Worm (Caenorhabditis elegans): Measurements from ENCODE around the gene Y66A7A.4.
A peak's percentile ranks its signal among the peaks of the same experiment; 100 is the strongest.

Gene Y66A7A.4

DNA sequence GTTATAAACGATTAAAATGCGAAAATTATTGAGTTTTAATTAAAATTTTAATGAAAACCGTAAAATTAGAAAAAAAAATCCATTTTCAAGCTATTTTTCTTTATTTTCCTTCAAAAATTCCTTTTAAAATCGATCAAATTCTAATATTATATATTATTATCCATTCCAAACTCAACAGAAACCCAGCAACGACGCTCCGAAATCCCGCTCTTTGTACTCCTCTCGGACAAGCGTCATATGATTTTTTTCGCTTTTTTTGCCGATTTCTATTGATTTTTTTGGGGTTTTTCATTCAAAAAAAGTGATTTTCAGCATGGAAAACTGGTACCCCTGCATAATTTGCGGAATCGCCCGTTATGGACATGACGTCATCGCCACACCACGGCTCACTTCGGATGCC, 4.0 kb downstream of the Y66A7A.4 start, which contains the start of gene ceh-91:
TSS of gene ceh-91 (plus strand) at position 301 of the 400 bp plus-strand sequence.
- TF ChIP-seq zip-8 (tag; optimal IDR thresholded peaks at IDR 0.05), result peak; percentile 11
- TF ChIP-seq nhr-12 (tag; optimal IDR thresholded peaks at IDR 0.05), result no peak

DNA sequence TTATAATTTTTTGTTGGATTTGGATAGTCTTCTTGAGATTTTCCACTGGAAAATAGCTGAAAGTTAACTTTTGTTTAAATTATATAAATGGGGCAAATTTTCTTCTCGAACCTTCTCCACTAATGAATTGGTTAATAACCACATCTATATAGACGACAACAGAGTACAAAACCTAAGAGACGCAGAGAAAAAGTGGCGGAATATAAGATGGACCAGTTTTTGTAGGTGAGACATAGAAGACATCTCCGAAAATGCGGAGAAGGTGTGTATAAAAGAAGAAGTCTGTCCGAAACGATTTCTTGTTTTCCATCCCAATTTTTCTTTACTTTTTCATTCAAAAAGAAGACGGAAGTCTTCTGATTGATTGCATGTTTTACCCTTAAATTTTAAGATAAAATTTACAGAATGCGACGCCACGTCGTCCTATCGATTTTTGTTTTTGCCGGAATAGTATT, 12.5 kb downstream of the Y66A7A.4 start, which contains the start of gene gly-8:
TSS of gene gly-8 (plus strand) at position 405 of the 455 bp plus-strand sequence.
- TF ChIP-seq pha-4 (tag; optimal IDR thresholded peaks at IDR 0.05) (no peak), ces-1 (GFP tag; optimal IDR thresholded peaks at IDR 0.05) (peak; percentile 13), ceh-39 (tag; optimal IDR thresholded peaks at IDR 0.05) (no peak)

DNA sequence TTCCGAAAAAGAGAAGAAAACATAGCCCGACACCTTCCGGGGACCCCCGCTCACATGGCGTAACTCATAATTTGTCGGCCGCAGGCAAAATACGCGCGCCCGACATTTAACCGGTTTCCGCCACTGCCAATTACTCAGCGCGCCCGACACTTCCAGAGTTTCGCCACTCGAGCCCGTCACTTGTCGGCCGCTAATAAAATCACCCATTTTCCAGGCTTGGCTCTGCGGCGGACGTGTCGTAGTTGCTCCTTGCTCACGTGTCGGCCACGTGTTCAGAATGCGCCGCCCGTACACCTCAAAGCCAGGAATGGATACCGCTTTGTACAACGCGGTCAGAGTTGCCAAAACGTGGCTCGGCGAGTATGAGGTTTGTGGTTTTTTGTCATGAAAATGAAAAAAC, 15.2 kb downstream of the Y66A7A.4 start:
- TF ChIP-seq mab-5 (tag; optimal IDR thresholded peaks at IDR 0.05) (no peak), pha-4 (tag; optimal IDR thresholded peaks at IDR 0.05) (no peak), ceh-83 (GFP tag; optimal IDR thresholded peaks at IDR 0.05) (no peak), ces-1 (GFP tag; optimal IDR thresholded peaks at IDR 0.05) (no peak), ham-2 (GFP tag; optimal IDR thresholded peaks at IDR 0.05) (no peak), ceh-43 (GFP tag; optimal IDR thresholded peaks at IDR 0.05) (no peak), unc-62 (GFP tag; optimal IDR thresholded peaks at IDR 0.05) (no peak), unc-120 (tag; optimal IDR thresholded peaks at IDR 0.05; ENCODE audit: poor library complexity, severe bottlenecking) (no peak), M03D4.4 (tag; optimal IDR thresholded peaks at IDR 0.05) (no peak), ztf-11 (tag; optimal IDR thresholded peaks at IDR 0.05) (no peak), lsy-2 (tag; optimal IDR thresholded peaks at IDR 0.05) (no peak)

DNA sequence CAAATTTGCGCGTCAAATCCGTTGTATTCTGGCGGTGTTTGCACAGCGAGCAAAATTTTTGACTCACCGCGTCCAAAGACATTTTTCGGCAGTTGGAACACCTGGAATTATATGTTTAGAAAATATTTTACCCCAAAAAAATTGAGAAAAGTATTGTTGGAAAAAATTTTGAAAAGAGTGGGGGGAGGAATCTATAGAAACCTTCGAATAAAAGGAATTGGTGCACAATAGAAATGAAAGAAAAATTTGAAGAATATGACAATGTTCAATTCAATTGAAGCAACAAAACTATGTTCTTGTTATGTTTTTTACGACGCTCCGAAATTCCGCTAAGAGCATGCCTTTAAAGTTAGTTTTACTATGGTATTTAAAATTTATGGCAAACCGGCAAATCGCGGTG, 16.9 kb downstream of the Y66A7A.4 start, which contains the start of gene Y66A7A.7:
TSS of gene Y66A7A.7 (minus strand) at position 101 of the 400 bp plus-strand sequence.
- TF ChIP-seq pha-4 (tag; optimal IDR thresholded peaks at IDR 0.05) (no peak), unc-39 (tag; optimal IDR thresholded peaks at IDR 0.05) (no peak), flh-1 (GFP tag; optimal IDR thresholded peaks at IDR 0.05) (no peak)

DNA sequence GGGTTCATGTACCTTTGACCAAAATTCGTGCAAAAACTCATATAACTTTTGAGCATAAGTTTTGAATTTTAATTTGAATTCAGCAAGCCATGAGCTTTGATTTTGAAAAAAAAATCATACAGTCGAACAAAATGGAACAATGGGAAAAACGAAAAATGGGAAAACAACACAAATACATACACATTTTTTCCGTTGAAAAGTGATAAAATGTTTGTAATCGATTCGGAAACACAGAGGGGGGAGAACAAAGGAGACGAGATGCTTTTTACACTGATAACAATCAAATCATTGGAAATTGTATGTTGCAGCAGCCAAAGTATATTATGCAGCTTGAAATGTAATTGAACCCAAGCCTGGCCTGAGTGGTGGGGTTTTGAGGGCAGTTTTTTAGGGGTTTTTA, 18.7 kb downstream of the Y66A7A.4 start:
- TF ChIP-seq nhr-28 (tag; optimal IDR thresholded peaks at IDR 0.05) (no peak), mep-1 (tag; optimal IDR thresholded peaks at IDR 0.05) (no peak), ceh-43 (GFP tag; optimal IDR thresholded peaks at IDR 0.05) (no peak), tbx-8 (GFP tag; optimal IDR thresholded peaks at IDR 0.05) (no peak), blmp-1 (tag; optimal IDR thresholded peaks at IDR 0.05) (no peak), ceh-39 (tag; optimal IDR thresholded peaks at IDR 0.05) (no peak), unc-39 (tag; optimal IDR thresholded peaks at IDR 0.05) (no peak), nhr-237 (tag; optimal IDR thresholded peaks at IDR 0.05) (no peak), ztf-11 (tag; optimal IDR thresholded peaks at IDR 0.05) (no peak), sptf-1 (tag; optimal IDR thresholded peaks at IDR 0.05) (no peak), cnd-1 (tag; optimal IDR thresholded peaks at IDR 0.05) (no peak), pha-4 (tag; optimal IDR thresholded peaks at IDR 0.05) (no peak)

DNA sequence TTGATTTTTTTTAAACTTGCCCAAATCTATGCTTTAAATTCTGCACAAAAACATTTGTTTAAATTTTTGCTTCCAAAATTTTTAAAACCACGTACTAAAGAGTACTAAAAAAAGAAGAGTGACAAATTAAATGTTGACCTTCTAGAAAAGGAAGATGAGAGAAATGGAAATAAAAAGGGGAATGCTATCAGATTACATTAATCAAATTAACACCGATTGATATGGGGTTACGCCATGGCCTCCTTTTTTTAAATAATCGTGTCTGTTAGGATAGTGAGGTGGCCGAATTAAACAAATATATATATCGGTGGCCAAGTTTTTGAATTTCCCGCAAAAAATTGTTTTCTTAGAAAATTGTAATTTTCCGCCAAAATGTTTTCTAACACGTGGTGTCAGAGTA, 20.0 kb downstream of the Y66A7A.4 start:
- TF ChIP-seq lin-32 (GFP tag; optimal IDR thresholded peaks at IDR 0.05), result no peak
- no peak for TF ChIP-seq pha-4 (tag; optimal IDR thresholded peaks at IDR 0.05)
- no peak for TF ChIP-seq elt-3 (tag; optimal IDR thresholded peaks at IDR 0.05)
- TF ChIP-seq M03D4.4 (tag; optimal IDR thresholded peaks at IDR 0.05), result no peak
- no peak for TF ChIP-seq mls-2 (tag; optimal IDR thresholded peaks at IDR 0.05)

DNA sequence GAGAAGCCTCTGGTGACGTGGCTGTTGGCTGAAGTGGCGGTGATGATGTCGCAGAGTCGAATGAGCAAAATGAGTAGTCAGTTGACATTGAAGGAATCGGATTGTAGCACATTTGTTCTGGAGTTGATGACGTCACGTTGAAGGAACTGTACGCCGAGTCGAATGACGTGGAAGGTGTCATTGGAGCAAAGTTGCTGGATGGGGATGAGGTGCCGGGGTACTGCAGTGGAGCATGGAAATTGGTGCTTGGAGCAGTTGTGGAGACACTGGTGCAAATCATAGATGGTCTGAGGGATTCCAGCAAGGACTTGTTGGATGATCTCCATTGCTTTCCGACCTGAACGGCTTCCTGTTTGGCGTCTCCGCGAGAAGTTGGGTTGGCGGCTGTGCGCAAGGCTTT, 21.0 kb downstream of the Y66A7A.4 start:
- no peak for TF ChIP-seq mab-5 (tag; optimal IDR thresholded peaks at IDR 0.05)
- no peak for TF ChIP-seq ztf-11 (tag; optimal IDR thresholded peaks at IDR 0.05)
- no peak for TF ChIP-seq nhr-237 (tag; optimal IDR thresholded peaks at IDR 0.05)
- TF ChIP-seq ceh-83 (GFP tag; optimal IDR thresholded peaks at IDR 0.05), result no peak
- no peak for TF ChIP-seq nhr-2 (tag; optimal IDR thresholded peaks at IDR 0.05)
- TF ChIP-seq cnd-1 (tag; optimal IDR thresholded peaks at IDR 0.05), result no peak
- TF ChIP-seq elt-3 (tag; optimal IDR thresholded peaks at IDR 0.05), result no peak
- TF ChIP-seq snpc-4 (tag; optimal IDR thresholded peaks at IDR 0.05), result no peak
- no peak for TF ChIP-seq unc-120 (tag; optimal IDR thresholded peaks at IDR 0.05; ENCODE audit: poor library complexity, severe bottlenecking)
- no peak for TF ChIP-seq lsy-2 (tag; optimal IDR thresholded peaks at IDR 0.05)
- no peak for TF ChIP-seq bed-3 (GFP tag; optimal IDR thresholded peaks at IDR 0.05)
- TF ChIP-seq lin-32 (GFP tag; optimal IDR thresholded peaks at IDR 0.05), result no peak
- TF ChIP-seq flh-1 (GFP tag; optimal IDR thresholded peaks at IDR 0.05), result no peak
- TF ChIP-seq unc-39 (tag; optimal IDR thresholded peaks at IDR 0.05), result no peak
- no peak for TF ChIP-seq lin-13 (tag; optimal IDR thresholded peaks at IDR 0.05)
- TF ChIP-seq pha-4 (tag; optimal IDR thresholded peaks at IDR 0.05), result no peak
- no peak for TF ChIP-seq M03D4.4 (tag; optimal IDR thresholded peaks at IDR 0.05)
- TF ChIP-seq ces-1 (GFP tag; optimal IDR thresholded peaks at IDR 0.05), result no peak
